Worm (Caenorhabditis elegans) whole organism, L4/young adult: Measurements from ENCODE around the gene cdh-4.

ENCODE experiments used
- W03F9.2 ChIP-seq: fragments of 150-350 bp; optimal IDR thresholded peaks from 2 replicates; lab custom pipeline; 2014; ENCODE audit warnings: missing biosample characterization, missing genetic modification characterization
- dao-5 ChIP-seq: sonication (generic microtip); optimal IDR thresholded peaks from 2 replicates; lab custom pipeline; 2016; ENCODE audit warnings: missing genotype, missing genetic modification characterization, moderate library complexity, missing compliant biosample characterization
- him-1 ChIP-seq: sonication (generic microtip); optimal IDR thresholded peaks from 2 replicates; lab custom pipeline; 2016; ENCODE audit warnings: missing genotype, missing genetic modification reagents, missing genetic modification characterization, missing compliant biosample characterization

DNA sequence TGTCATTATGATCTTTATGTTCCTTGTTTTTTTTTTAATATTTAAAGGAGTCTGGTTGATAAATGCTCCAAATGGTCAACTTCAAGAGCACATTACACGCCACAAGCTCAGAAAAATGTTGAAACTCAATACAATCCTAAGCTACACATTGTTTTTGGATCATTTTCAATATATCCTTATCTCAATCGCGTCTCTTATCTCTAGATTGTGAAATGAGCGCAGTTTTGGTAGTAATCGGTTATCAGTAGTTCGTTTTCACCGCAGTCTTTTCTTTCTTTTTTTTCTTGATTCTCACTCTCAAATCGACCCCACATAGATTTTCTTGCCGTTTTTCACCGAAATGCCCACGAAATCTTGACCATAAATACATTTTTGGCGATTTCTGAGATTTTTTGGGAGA, 32.7 kb downstream of the cdh-4 start:
- TF ChIP-seq him-1 (no peak), W03F9.2 (tag; lab: Kevin White, UChicago) (no peak), dao-5 (no peak)
